Worm (Caenorhabditis elegans) whole organism, L1 larva: ENCODE results near the gene F58B6.1.

Experiments used
- C04F5.9 ChIP-seq: sonication (generic microtip); optimal IDR thresholded peaks from 2 replicates; lab custom pipeline; 2016; ENCODE audit warnings: missing genetic modification characterization, missing compliant biosample characterization
- C34B4.2 ChIP-seq: sonication (generic microtip); optimal IDR thresholded peaks from 2 replicates; lab custom pipeline; 2017; ENCODE audit warnings: mild to moderate bottlenecking, missing genetic modification characterization, missing compliant biosample characterization
- F16B12.6 ChIP-seq: fragments of 150-350 bp; optimal IDR thresholded peaks from 2 replicates; lab custom pipeline; 2014; ENCODE audit warnings: missing biosample characterization, missing genetic modification characterization
- aha-1 ChIP-seq: fragments of 150-350 bp; optimal IDR thresholded peaks from 2 replicates; lab custom pipeline; 2014; ENCODE audit warnings: missing biosample characterization, missing genetic modification characterization
- alr-1 ChIP-seq: fragments of 200-800 bp; sonication (Bioruptor generic); optimal IDR thresholded peaks from 2 replicates; lab custom pipeline; 2018; ENCODE audit warnings: borderline replicate concordance, mild to moderate bottlenecking, missing genetic modification characterization, missing compliant biosample characterization
- blmp-1 ChIP-seq: fragments of 150-350 bp; optimal IDR thresholded peaks from 2 replicates; lab custom pipeline; 2014; ENCODE audit warnings: missing biosample characterization, missing genetic modification characterization
- ceh-63 ChIP-seq: fragments of 200-800 bp; sonication (Bioruptor generic); optimal IDR thresholded peaks from 2 replicates; lab custom pipeline; 2018; ENCODE audit warnings: mild to moderate bottlenecking, missing genetic modification characterization, missing compliant biosample characterization
- ceh-82 ChIP-seq, 3 experiments: fragments of 150-350 bp in 1 of 3; sonication (generic microtip) in 2 of 3; optimal IDR thresholded peaks; 2 replicates each; lab custom pipeline; 2014 to 2017; ENCODE audit warnings: missing biosample characterization in 3 of 3, missing genetic modification characterization in 3 of 3
- dpl-1 ChIP-seq, 3 experiments: fragments of 150-350 bp in 2 of 3; sonication (generic microtip) in 1 of 3; optimal IDR thresholded peaks; 2 replicates each; lab custom pipeline; 2014 to 2017; ENCODE audit warnings: missing biosample characterization in 3 of 3, missing genetic modification characterization in 3 of 3, missing genetic modification reagents in 3 of 3
- dsc-1 ChIP-seq: sonication (generic microtip); optimal IDR thresholded peaks from 2 replicates; lab custom pipeline; 2016; ENCODE audit warnings: mild to moderate bottlenecking, missing genetic modification characterization, missing compliant biosample characterization
- efl-1 ChIP-seq, 4 experiments: fragments of 150-350 bp; optimal IDR thresholded peaks in 3 of 4; peaks in 1 of 4; 1 replicate in 1 of 4; 2 replicates in 3 of 4; lab custom pipeline; 2014; ENCODE audit warnings: missing biosample characterization in 2 of 4, missing genetic modification characterization in 2 of 4, missing genetic modification reagents in 2 of 4
- egl-13 ChIP-seq: sonication (generic microtip); optimal IDR thresholded peaks from 2 replicates; lab custom pipeline; 2016; ENCODE audit warnings: missing genotype, missing genetic modification reagents, missing genetic modification characterization, missing compliant biosample characterization
- egl-27 ChIP-seq, 2 experiments: fragments of 150-350 bp in 1 of 2; sonication (generic microtip); optimal IDR thresholded peaks; 3 replicates each; lab custom pipeline; 2017 to 2018; ENCODE audit warnings: missing biosample characterization in 2 of 2, missing genetic modification characterization in 2 of 2, missing genetic modification reagents in 2 of 2
- elt-2 ChIP-seq: sonication (generic microtip); optimal IDR thresholded peaks from 2 replicates; lab custom pipeline; 2016; ENCODE audit warnings: missing genetic modification characterization, mild to moderate bottlenecking, inconsistent platforms, missing compliant biosample characterization, missing genetic modification reagents
- hlh-17 ChIP-seq: fragments of 200-800 bp; sonication (Bioruptor generic); optimal IDR thresholded peaks from 2 replicates; lab custom pipeline; 2018; ENCODE audit warnings: missing genetic modification characterization, mild to moderate bottlenecking, missing compliant biosample characterization, moderate library complexity, borderline replicate concordance
- hlh-4 ChIP-seq: sonication (generic microtip); optimal IDR thresholded peaks from 2 replicates; lab custom pipeline; 2016; ENCODE audit warnings: mild to moderate bottlenecking, missing genetic modification characterization, missing compliant biosample characterization
- lin-14 ChIP-seq: fragments of 200-800 bp; sonication (Bioruptor generic); optimal IDR thresholded peaks from 2 replicates; lab custom pipeline; 2018; ENCODE audit warnings: mild to moderate bottlenecking, missing genetic modification characterization, moderate library complexity, missing compliant biosample characterization
- lin-35 ChIP-seq, 2 experiments: fragments of 150-350 bp; optimal IDR thresholded peaks; 2 replicates each; lab custom pipeline; 2014; ENCODE audit warnings: missing biosample characterization in 2 of 2, missing genetic modification characterization in 2 of 2, missing genetic modification reagents in 2 of 2
- lir-3 ChIP-seq: sonication (generic microtip); optimal IDR thresholded peaks from 2 replicates; lab custom pipeline; 2016; ENCODE audit warnings: mild to moderate bottlenecking, missing genetic modification characterization, moderate library complexity, missing compliant biosample characterization; ENCODE audit not compliant: poor library complexity
- lsy-2 ChIP-seq, 2 experiments: fragments of 150-350 bp; optimal IDR thresholded peaks; 2 replicates each; lab custom pipeline; 2014; ENCODE audit warnings: missing biosample characterization in 2 of 2, missing genetic modification characterization in 2 of 2
- mab-9 ChIP-seq: fragments of 200-800 bp; sonication (Bioruptor generic); IDR thresholded peaks from 2 replicates; pipeline ENCODE4 v1.3.6; 2022; ENCODE audit warnings: missing genetic modification reagents, missing genetic modification characterization, missing compliant biosample characterization
- mef-2 ChIP-seq: fragments of 150-350 bp; optimal IDR thresholded peaks from 2 replicates; lab custom pipeline; 2014; ENCODE audit warnings: missing biosample characterization, missing genetic modification characterization
- mep-1 ChIP-seq: fragments of 150-350 bp; optimal IDR thresholded peaks from 2 replicates; lab custom pipeline; 2014; ENCODE audit warnings: missing biosample characterization, missing genetic modification characterization
- nhr-11 ChIP-seq: fragments of 150-350 bp; optimal IDR thresholded peaks from 2 replicates; lab custom pipeline; 2014; ENCODE audit warnings: missing biosample characterization, missing genetic modification characterization
- nhr-237 ChIP-seq: fragments of 150-350 bp; optimal IDR thresholded peaks from 2 replicates; lab custom pipeline; 2014; ENCODE audit warnings: missing biosample characterization, missing genetic modification characterization
- nhr-47 ChIP-seq: sonication (generic microtip); optimal IDR thresholded peaks from 2 replicates; lab custom pipeline; 2016; ENCODE audit warnings: mild to moderate bottlenecking, missing genetic modification characterization, moderate library complexity, missing compliant biosample characterization
- nhr-71 ChIP-seq: sonication (generic microtip); optimal IDR thresholded peaks from 2 replicates; lab custom pipeline; 2016; ENCODE audit warnings: mild to moderate bottlenecking, missing genetic modification characterization, moderate library complexity, missing compliant biosample characterization
- nhr-76 ChIP-seq: sonication (generic microtip); optimal IDR thresholded peaks from 2 replicates; lab custom pipeline; 2017; ENCODE audit warnings: missing biosample characterization, missing genetic modification characterization
- nhr-85 ChIP-seq: sonication (generic microtip); peaks from one replicate; lab custom pipeline; 2016; ENCODE audit warnings: missing genetic modification characterization, inconsistent platforms, missing compliant biosample characterization
- nhr-90 ChIP-seq: sonication (generic microtip); optimal IDR thresholded peaks from 2 replicates; lab custom pipeline; 2016; ENCODE audit warnings: mild to moderate bottlenecking, missing genetic modification characterization, missing compliant biosample characterization; ENCODE audit not compliant: poor library complexity
- pag-3 ChIP-seq: sonication (generic microtip); optimal IDR thresholded peaks from 2 replicates; lab custom pipeline; 2017; ENCODE audit warnings: missing genetic modification characterization, mild to moderate bottlenecking, missing compliant biosample characterization, antibody characterized with exemption, borderline replicate concordance; ENCODE audit not compliant: insufficient read depth
- pax-3 ChIP-seq: fragments of 200-800 bp; sonication (Bioruptor generic); optimal IDR thresholded peaks from 2 replicates; lab custom pipeline; 2018; ENCODE audit warnings: mild to moderate bottlenecking, missing genetic modification characterization, moderate library complexity, missing compliant biosample characterization
- rnt-1 ChIP-seq: sonication (generic microtip); optimal IDR thresholded peaks from 2 replicates; lab custom pipeline; 2016; ENCODE audit warnings: mild to moderate bottlenecking, missing genetic modification characterization, moderate library complexity, missing compliant biosample characterization
- snpc-4 ChIP-seq: fragments of 150-350 bp; optimal IDR thresholded peaks from 2 replicates; lab custom pipeline; 2014; ENCODE audit warnings: missing biosample characterization, missing genetic modification characterization
- snu-23 ChIP-seq: sonication (generic microtip); optimal IDR thresholded peaks from 2 replicates; lab custom pipeline; 2016; ENCODE audit warnings: missing genetic modification characterization, missing compliant biosample characterization
- sox-4 ChIP-seq: sonication (generic microtip); optimal IDR thresholded peaks from 2 replicates; lab custom pipeline; 2016; ENCODE audit warnings: missing genetic modification characterization, missing compliant biosample characterization
- sptf-1 ChIP-seq: fragments of 150-350 bp; optimal IDR thresholded peaks from 2 replicates; lab custom pipeline; 2014; ENCODE audit warnings: missing biosample characterization, missing genetic modification characterization
- swsn-7 ChIP-seq: sonication (generic microtip); optimal IDR thresholded peaks from 2 replicates; lab custom pipeline; 2016; ENCODE audit warnings: missing genetic modification characterization, missing compliant biosample characterization
- tbx-2 ChIP-seq: sonication (generic microtip); optimal IDR thresholded peaks from 2 replicates; lab custom pipeline; 2016; ENCODE audit warnings: missing genetic modification characterization, missing compliant biosample characterization
- unc-86 ChIP-seq: sonication (generic microtip); optimal IDR thresholded peaks from 2 replicates; lab custom pipeline; 2016; ENCODE audit warnings: missing genetic modification characterization, missing compliant biosample characterization
- xbp-1 ChIP-seq: sonication (generic microtip); optimal IDR thresholded peaks from 2 replicates; lab custom pipeline; 2016; ENCODE audit warnings: missing genetic modification characterization, missing compliant biosample characterization
- ztf-4 ChIP-seq: fragments of 150-350 bp; optimal IDR thresholded peaks from 2 replicates; lab custom pipeline; 2014; ENCODE audit warnings: missing biosample characterization, missing genetic modification characterization

The F58B6.1 gene

ce11 chrIII:1136827-1137378, 21.2 kb upstream of the F58B6.1 start (continued):
- no peak for TF ChIP-seq F16B12.6
- TF ChIP-seq snpc-4, result no peak
- TF ChIP-seq pax-3 (tag; lab: Kevin White, UChicago), result no peak
- no peak for TF ChIP-seq egl-13 (tag; lab: Kevin White, UChicago)
- no peak for TF ChIP-seq nhr-90 (tag; lab: Kevin White, UChicago)
- TF ChIP-seq blmp-1 (tag; lab: Kevin White, UChicago), result no peak
- TF ChIP-seq lin-35 (GFP tag; optimal IDR thresholded peaks at IDR 0.05; lab: Kevin White, UChicago), result peak in 1 of 2 experiments; percentile 23
- TF ChIP-seq nhr-11, result no peak
- no peak for TF ChIP-seq xbp-1 (tag; lab: Kevin White, UChicago)
- TF ChIP-seq ceh-82 (tag; optimal IDR thresholded peaks at IDR 0.05; lab: Kevin White, UChicago), result peak in 1 of 3 experiments; percentile 43
- no peak for TF ChIP-seq egl-27 (tag; optimal IDR thresholded peaks at IDR 0.05; lab: Kevin White, UChicago)
- no peak for TF ChIP-seq ztf-4 (tag; lab: Kevin White, UChicago)
- peak; percentile 65 for TF ChIP-seq lin-14
- TF ChIP-seq alr-1 (tag; lab: Kevin White, UChicago), result no peak
- TF ChIP-seq, all 84 proteins: peak for 6

DNA sequence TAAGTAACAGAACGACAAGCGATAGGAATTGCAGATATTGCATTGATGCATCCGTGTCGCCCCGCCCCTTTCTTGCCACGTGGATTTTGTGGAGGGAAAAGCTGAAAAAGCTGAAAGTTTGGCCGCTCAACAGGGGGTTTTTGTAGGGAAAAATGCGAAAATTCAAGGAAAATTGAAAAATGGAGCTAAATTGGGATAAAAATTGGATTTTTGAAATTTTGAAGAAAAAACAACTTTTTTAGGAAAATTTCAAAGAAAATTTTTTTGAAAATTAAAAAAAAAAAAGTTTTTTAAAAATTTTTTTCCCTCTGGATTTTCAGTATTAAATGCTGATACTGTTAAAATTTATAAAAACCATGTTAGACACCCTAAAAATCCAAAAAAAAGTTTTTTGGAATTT, 20.2 kb upstream of the F58B6.1 start, which contains the start of gene lgc-46:
lgc-46 (minus strand) TSS at position 101 of the 400 bp plus-strand sequence.
- TF ChIP-seq hlh-17 (GFP tag; lab: Kevin White, UChicago) (no peak), hlh-4 (no peak), mef-2 (tag; lab: Kevin White, UChicago) (no peak), snpc-4 (no peak), swsn-7 (tag; lab: Kevin White, UChicago) (no peak), lir-3 (no peak), ceh-63 (GFP tag; lab: Kevin White, UChicago) (no peak)

- TF ChIP-seq efl-1 (optimal IDR thresholded peaks at IDR 0.05; lab: Kevin White, UChicago), result no peak
- TF ChIP-seq efl-1 (GFP tag; optimal IDR thresholded peaks at IDR 0.05 in 1 of 2; lab: Kevin White, UChicago), result peak in 1 of 2 experiments; percentile 59
- TF ChIP-seq lin-14, result peak; percentile 68
- TF ChIP-seq mab-9 (GFP tag; lab: Robert Waterston, UW), result no peak
- peak; percentile 8 for TF ChIP-seq tbx-2 (tag; lab: Kevin White, UChicago)
- TF ChIP-seq nhr-71 (tag; lab: Kevin White, UChicago), result peak; percentile 19
- peak; percentile 24 for TF ChIP-seq nhr-47 (tag; lab: Kevin White, UChicago)
- TF ChIP-seq unc-86, result no peak
- no peak for TF ChIP-seq aha-1
- TF ChIP-seq, all 84 proteins: peak for 5
These were observed 15.8 kb upstream of the F58B6.1 start for ce11 chrIII:1131532-1131931.

DNA sequence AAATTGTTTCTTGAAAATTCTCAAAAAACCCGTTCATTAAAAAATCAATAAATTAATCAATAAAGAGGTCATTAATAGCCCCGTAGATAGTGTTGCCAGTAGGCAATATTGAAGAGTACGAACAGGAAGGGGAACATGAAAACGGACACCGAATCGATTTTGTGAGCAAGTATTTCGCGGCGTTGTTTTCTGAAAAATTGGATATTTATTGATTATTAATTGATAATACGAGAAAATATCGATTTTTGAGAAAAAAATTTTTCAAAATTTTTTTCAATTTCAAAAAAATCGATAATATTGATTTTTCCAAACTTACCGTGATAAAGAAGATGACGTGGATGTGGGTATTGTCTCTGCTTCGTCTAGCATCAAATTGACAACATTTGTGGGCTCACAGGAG, 9.8 kb upstream of the F58B6.1 start:
- TF ChIP-seq elt-2 (no peak), efl-1 (optimal IDR thresholded peaks at IDR 0.05; lab: Kevin White, UChicago) (no peak), efl-1 (GFP tag; optimal IDR thresholded peaks at IDR 0.05 in 1 of 2; lab: Kevin White, UChicago) (peak in 1 of 2 experiments; percentile 37)

DNA sequence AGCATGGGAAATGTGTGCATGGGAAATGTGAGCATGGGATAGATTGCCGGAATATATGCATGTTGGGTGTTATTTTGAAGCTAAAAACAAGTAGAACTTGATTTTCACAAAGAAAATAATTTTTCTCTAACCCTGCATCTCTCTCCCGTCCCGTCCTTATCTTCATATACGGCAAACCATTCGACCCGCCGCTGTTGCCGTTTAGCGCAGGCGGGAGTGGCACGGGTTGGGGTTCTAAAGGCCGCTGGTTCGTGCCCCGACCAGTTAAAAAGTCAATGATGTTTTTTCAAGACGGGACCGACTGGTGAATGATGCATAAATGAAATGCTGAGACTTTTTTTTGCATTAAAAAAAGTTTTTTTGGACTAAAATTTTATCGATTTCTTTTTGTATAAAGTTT, 6.5 kb upstream of the F58B6.1 start:
- TF ChIP-seq nhr-76 (tag; lab: Kevin White, UChicago) (no peak), rnt-1 (peak; percentile 14), mab-9 (GFP tag; lab: Robert Waterston, UW) (no peak), sox-4 (tag; lab: Kevin White, UChicago) (no peak), mep-1 (tag; lab: Kevin White, UChicago) (peak; percentile 50), snu-23 (GFP tag; lab: Kevin White, UChicago) (peak; percentile 31), lsy-2 (tag; optimal IDR thresholded peaks at IDR 0.05; lab: Kevin White, UChicago) (peak in 1 of 2 experiments; percentile 49), nhr-47 (tag; lab: Kevin White, UChicago) (peak; percentile 25), sptf-1 (no peak), aha-1 (no peak), ztf-4 (tag; lab: Kevin White, UChicago) (no peak), nhr-85 (peak; percentile 58), egl-13 (tag; lab: Kevin White, UChicago) (no peak), dsc-1 (tag; lab: Kevin White, UChicago) (no peak), unc-86 (no peak), pag-3 (no peak), nhr-237 (tag; lab: Kevin White, UChicago) (no peak), dpl-1 (GFP tag; optimal IDR thresholded peaks at IDR 0.05; lab: Kevin White, UChicago) (peak in 1 of 3 experiments; percentile 9), elt-2 (peak; percentile 7), nhr-90 (tag; lab: Kevin White, UChicago) (peak; percentile 37), C04F5.9 (no peak), lin-35 (GFP tag; optimal IDR thresholded peaks at IDR 0.05; lab: Kevin White, UChicago) (peak in 1 of 2 experiments; percentile 46), ceh-82 (tag; optimal IDR thresholded peaks at IDR 0.05; lab: Kevin White, UChicago) (peak in 1 of 3 experiments; percentile 15), C34B4.2 (tag; lab: Kevin White, UChicago) (no peak)
